Fruit fly (Drosophila melanogaster): ENCODE results near the gene chinmo.

chinmo gene

DNA sequence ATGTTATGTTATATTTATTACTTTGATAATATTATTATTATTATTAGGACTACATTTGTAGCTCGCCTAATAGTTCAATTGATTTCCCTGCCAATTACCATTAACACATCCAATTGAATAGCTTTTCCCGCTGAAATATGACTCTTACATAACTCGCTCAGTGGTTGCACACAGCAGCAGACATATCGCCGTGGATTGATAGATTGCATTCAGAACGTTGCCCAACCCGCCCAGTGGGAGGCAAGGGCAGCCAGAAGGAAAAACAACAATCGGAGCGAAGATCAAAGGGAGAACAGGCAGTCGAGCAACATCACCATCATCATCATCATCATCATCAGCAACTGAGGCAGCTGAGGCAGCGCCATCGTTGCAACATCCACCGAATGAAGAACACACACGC lies 5.0 kb upstream of the chinmo start (continued):
- no peak for TF ChIP-seq schlank (tag; optimal IDR thresholded peaks at IDR 0.05)
- no peak for TF ChIP-seq Vsx1 (GFP tag; optimal IDR thresholded peaks at IDR 0.05)
- no peak for TF ChIP-seq CG7556 (GFP tag; optimal IDR thresholded peaks at IDR 0.05)
- TF ChIP-seq repo (GFP tag; optimal IDR thresholded peaks at IDR 0.05), result no peak
- TF ChIP-seq Pdp1 (GFP tag; optimal IDR thresholded peaks at IDR 0.05), result peak in 1 of 2 experiments; percentile 58
- 0 out of 2 replicates have a peak, but pooled peaks have one; percentile 11 for TF ChIP-seq gsb (GFP tag; IDR thresholded peaks at IDR 0.05)

DNA sequence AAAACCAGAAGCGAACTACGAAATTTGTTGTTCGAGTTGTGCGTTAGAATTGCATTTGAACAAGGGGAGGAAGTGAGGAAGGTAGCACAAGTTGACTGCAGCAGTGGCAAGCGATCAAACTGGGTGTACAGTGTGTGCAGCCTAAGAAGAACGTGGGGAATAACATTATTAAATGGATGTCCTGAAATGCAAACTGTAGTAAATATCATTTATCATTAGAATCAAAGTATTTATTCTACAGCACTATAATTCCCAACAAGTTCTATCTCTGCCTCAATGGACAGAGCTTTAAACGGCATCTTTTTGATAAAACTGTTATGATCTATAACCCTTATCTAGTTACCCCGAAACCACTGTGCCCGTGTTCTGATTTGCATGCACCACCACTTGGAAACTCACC lies 4.6 kb upstream of the chinmo start:
- no peak for TF ChIP-seq CG15479 (GFP tag; optimal IDR thresholded peaks at IDR 0.05)
- no peak for TF ChIP-seq CG9437 (GFP tag; optimal IDR thresholded peaks at IDR 0.05)
- no peak for TF ChIP-seq zf30C (GFP tag; optimal IDR thresholded peaks at IDR 0.05)
- TF ChIP-seq dpn (GFP tag; optimal IDR thresholded peaks at IDR 0.05), result peak in 1 of 2 experiments; percentile 6
- TF ChIP-seq CG7786 (GFP tag; optimal IDR thresholded peaks at IDR 0.05), result no peak
- TF ChIP-seq rib (GFP tag; IDR thresholded peaks at IDR 0.05), result no peak
- no peak for TF ChIP-seq pum (GFP tag; optimal IDR thresholded peaks at IDR 0.05)
- no peak for TF ChIP-seq sob (GFP tag; IDR thresholded peaks at IDR 0.05)
- TF ChIP-seq exex (tag; optimal IDR thresholded peaks at IDR 0.05), result no peak
- no peak for TF ChIP-seq Sin3A (optimal IDR thresholded peaks at IDR 0.05)
- TF ChIP-seq Hmx (GFP tag; optimal IDR thresholded peaks at IDR 0.05), result no peak
- no peak for TF ChIP-seq Nf-YA (GFP tag; IDR thresholded peaks at IDR 0.05)
- no peak for TF ChIP-seq cato (GFP tag; optimal IDR thresholded peaks at IDR 0.05; ENCODE audit: borderline replicate concordance)
- TF ChIP-seq CG6813 (GFP tag; optimal IDR thresholded peaks at IDR 0.05), result no peak
- TF ChIP-seq Atf6 (GFP tag; IDR thresholded peaks at IDR 0.05), result no peak
- no peak for TF ChIP-seq Doc2 (GFP tag; IDR thresholded peaks at IDR 0.05)
- TF ChIP-seq br (optimal IDR thresholded peaks at IDR 0.05), result no peak
- no peak for TF ChIP-seq crc (GFP tag; optimal IDR thresholded peaks at IDR 0.05)
- peak; percentile 42 for TF ChIP-seq HLH3B (GFP tag; IDR thresholded peaks at IDR 0.05)
- peak; percentile 26 for TF ChIP-seq fd64A (GFP tag; optimal IDR thresholded peaks at IDR 0.05)
- peak; percentile 55 for TF ChIP-seq nmo (GFP tag; optimal IDR thresholded peaks at IDR 0.05)
- no peak for TF ChIP-seq Drgx (GFP tag; IDR thresholded peaks at IDR 0.05)
- TF ChIP-seq sqz (GFP tag; optimal IDR thresholded peaks at IDR 0.05), result no peak
- TF ChIP-seq vfl (GFP tag; optimal IDR thresholded peaks at IDR 0.05), result no peak
- no peak for TF ChIP-seq CG18764 (GFP tag; optimal IDR thresholded peaks at IDR 0.05)
- TF ChIP-seq CG30431 (GFP tag; optimal IDR thresholded peaks at IDR 0.05), result no peak
- TF ChIP-seq ab (GFP tag; optimal IDR thresholded peaks at IDR 0.05), result no peak
- no peak for TF ChIP-seq pb (GFP tag; optimal IDR thresholded peaks at IDR 0.05)
- no peak for TF ChIP-seq CG32767 (GFP tag; IDR thresholded peaks at IDR 0.05)
- TF ChIP-seq CG18262 (tag; optimal IDR thresholded peaks at IDR 0.05), result peak; percentile 47
- no peak for TF ChIP-seq Chrac-16 (GFP tag; optimal IDR thresholded peaks at IDR 0.05)
- TF ChIP-seq crp (GFP tag; optimal IDR thresholded peaks at IDR 0.05), result no peak
- TF ChIP-seq CG31224 (GFP tag; IDR thresholded peaks at IDR 0.05), result no peak
- TF ChIP-seq CG10654 (GFP tag; optimal IDR thresholded peaks at IDR 0.05), result no peak
- TF ChIP-seq Awh (GFP tag; IDR thresholded peaks at IDR 0.05), result no peak
- TF ChIP-seq CG1647 (GFP tag; optimal IDR thresholded peaks at IDR 0.05), result no peak
- TF ChIP-seq CG10979 (tag; optimal IDR thresholded peaks at IDR 0.05), result peak; percentile 63
- TF ChIP-seq CG3163 (GFP tag; optimal IDR thresholded peaks at IDR 0.05), result no peak
- no peak for TF ChIP-seq CG15514 (GFP tag; optimal IDR thresholded peaks at IDR 0.05)
- no peak for TF ChIP-seq sr (GFP tag; IDR thresholded peaks at IDR 0.05)
- no peak for TF ChIP-seq ro (GFP tag; IDR thresholded peaks at IDR 0.05)
- peak; percentile 23 for TF ChIP-seq D19A (tag; optimal IDR thresholded peaks at IDR 0.05)
- TF ChIP-seq her (GFP tag; optimal IDR thresholded peaks at IDR 0.05), result no peak
- TF ChIP-seq sc (optimal IDR thresholded peaks at IDR 0.05), result no peak
- no peak for TF ChIP-seq sc (GFP tag; optimal IDR thresholded peaks at IDR 0.05)
- no peak for TF ChIP-seq CG14860 (GFP tag; IDR thresholded peaks at IDR 0.05; ENCODE audit: partially characterized antibody)
